Fruit fly (Drosophila melanogaster) whole organism, embryonic: ENCODE results near the gene CG11437.

Experiments used
- Adf1 ChIP-seq: fragments of 200-800 bp; sonication (Bioruptor generic); IDR thresholded peaks from 2 replicates; pipeline ENCODE4 v1.3.6; 2022; ENCODE audit warnings: missing biosample characterization, missing genetic modification characterization
- Blimp-1 ChIP-seq: fragments of 200-800 bp; sonication (Bioruptor generic); optimal IDR thresholded peaks from 3 replicates; lab custom pipeline; 2018; ENCODE audit warnings: missing biosample characterization, missing genetic modification characterization, mild to moderate bottlenecking, moderate library complexity, missing genetic modification reagents
- CG10267 ChIP-seq: fragments of 200-800 bp; sonication (Bioruptor generic); optimal IDR thresholded peaks from 2 replicates; lab custom pipeline; 2018; ENCODE audit warnings: missing biosample characterization, mild to moderate bottlenecking, missing genetic modification characterization, moderate library complexity
- CG10366 ChIP-seq: fragments of 200-800 bp; sonication (Bioruptor generic); IDR thresholded peaks from 2 replicates; pipeline ENCODE4 v1.3.6; 2022; ENCODE audit warnings: missing biosample characterization, missing genetic modification characterization
- CG11085 ChIP-seq: fragments of 200-800 bp; sonication (Bioruptor generic); IDR thresholded peaks from 2 replicates; pipeline ENCODE4 v1.3.6; 2022; ENCODE audit warnings: missing biosample characterization, missing genetic modification characterization
- CG11247 ChIP-seq: fragments of 200-800 bp; sonication (Bioruptor generic); IDR thresholded peaks from 2 replicates; pipeline ENCODE4 v1.3.6; 2022; ENCODE audit warnings: missing biosample characterization, missing genetic modification characterization
- CG11560 ChIP-seq: fragments of 200-800 bp; sonication (Bioruptor generic); IDR thresholded peaks from 3 replicates; pipeline ENCODE4 v1.3.6; 2022; ENCODE audit warnings: missing biosample characterization, missing genetic modification characterization
- CG12155 ChIP-seq: fragments of 200-800 bp; sonication (Bioruptor generic); optimal IDR thresholded peaks from 3 replicates; lab custom pipeline; 2016; ENCODE audit warnings: missing biosample characterization, missing genetic modification characterization
- CG12769 ChIP-seq: fragments of 200-800 bp; sonication (Bioruptor generic); optimal IDR thresholded peaks from 2 replicates; lab custom pipeline; 2019; ENCODE audit warnings: missing biosample characterization, mild to moderate bottlenecking, missing genetic modification characterization, moderate library complexity
- CG13894 ChIP-seq: fragments of 200-800 bp; sonication (Bioruptor generic); optimal IDR thresholded peaks from 3 replicates; lab custom pipeline; 2018; ENCODE audit warnings: missing biosample characterization, mild to moderate bottlenecking, missing genetic modification characterization, moderate library complexity
- CG14667 ChIP-seq: fragments of 200-800 bp; sonication (Bioruptor generic); IDR thresholded peaks from 2 replicates; pipeline ENCODE4 v1.3.6; 2022; ENCODE audit warnings: missing biosample characterization, missing genetic modification characterization
- CG3995 ChIP-seq: fragments of 200-800 bp; sonication (Bioruptor generic); optimal IDR thresholded peaks from 3 replicates; lab custom pipeline; 2016; ENCODE audit warnings: missing biosample characterization, missing genetic modification characterization
- CG4328 ChIP-seq: fragments of 200-800 bp; sonication (Bioruptor generic); optimal IDR thresholded peaks from 3 replicates; lab custom pipeline; 2017; ENCODE audit warnings: missing biosample characterization, missing genetic modification reagents, missing genetic modification characterization
- CG4617 ChIP-seq: fragments of 200-800 bp; sonication (Bioruptor generic); optimal IDR thresholded peaks from 3 replicates; lab custom pipeline; 2016; ENCODE audit warnings: missing biosample characterization, missing genetic modification characterization, borderline replicate concordance
- CG4707 ChIP-seq: fragments of 200-800 bp; sonication (Bioruptor generic); optimal IDR thresholded peaks from 2 replicates; lab custom pipeline; 2018; ENCODE audit warnings: missing biosample characterization, mild to moderate bottlenecking, missing genetic modification characterization, moderate library complexity
- CG4730 ChIP-seq: fragments of 200-800 bp; sonication (Bioruptor generic); IDR thresholded peaks from 2 replicates; pipeline ENCODE4 v1.3.6; 2022; ENCODE audit warnings: missing biosample characterization, missing genetic modification characterization
- CG4854 ChIP-seq: fragments of 200-800 bp; sonication (Bioruptor generic); optimal IDR thresholded peaks from 2 replicates; lab custom pipeline; 2016; ENCODE audit warnings: missing biosample characterization, missing genetic modification characterization, inconsistent platforms
- CG5180 ChIP-seq: fragments of 200-800 bp; sonication (Bioruptor generic); optimal IDR thresholded peaks from 3 replicates; lab custom pipeline; 2017; ENCODE audit warnings: missing biosample characterization, missing genetic modification characterization, mild to moderate bottlenecking, moderate library complexity, missing genetic modification reagents
- CG6854 ChIP-seq: fragments of 200-800 bp; sonication (Bioruptor generic); optimal IDR thresholded peaks from 3 replicates; lab custom pipeline; 2017; ENCODE audit warnings: missing biosample characterization, mild to moderate bottlenecking, missing genetic modification characterization
- CG7357 ChIP-seq: fragments of 200-800 bp; sonication (Bioruptor generic); IDR thresholded peaks from 3 replicates; pipeline ENCODE4 v1.3.6; 2022; ENCODE audit warnings: missing biosample characterization, missing genetic modification characterization
- CG8281 ChIP-seq: fragments of 200-800 bp; sonication (Bioruptor generic); optimal IDR thresholded peaks from 2 replicates; lab custom pipeline; 2018; ENCODE audit warnings: missing biosample characterization, mild to moderate bottlenecking, missing genetic modification characterization, moderate library complexity
- CG8290 ChIP-seq, 3 experiments: fragments of 200-800 bp; sonication (Bioruptor generic); optimal IDR thresholded peaks; 2 replicates each; lab custom pipeline; 2016 to 2019; ENCODE audit warnings: missing biosample characterization in 3 of 3, missing genetic modification characterization in 3 of 3, mild to moderate bottlenecking in 2 of 3, moderate library complexity in 1 of 3
- CG8924 ChIP-seq: fragments of 200-800 bp; optimal IDR thresholded peaks from 3 replicates; lab custom pipeline; 2019; ENCODE audit warnings: missing biosample characterization, mild to moderate bottlenecking, missing genetic modification characterization, moderate library complexity
- CG9797 ChIP-seq: fragments of 200-800 bp; sonication (Bioruptor generic); optimal IDR thresholded peaks from 3 replicates; lab custom pipeline; 2018; ENCODE audit warnings: missing biosample characterization, mild to moderate bottlenecking, missing genetic modification characterization
- Deaf1 ChIP-seq: fragments of 200-800 bp; optimal IDR thresholded peaks from 3 replicates; lab custom pipeline; 2019; ENCODE audit warnings: missing biosample characterization, mild to moderate bottlenecking, missing genetic modification characterization, moderate library complexity
- Drgx ChIP-seq: fragments of 200-800 bp; sonication (Bioruptor generic); IDR thresholded peaks from 2 replicates; pipeline ENCODE4 v1.3.6; 2022; ENCODE audit warnings: missing biosample characterization, missing genetic modification characterization
- Fer1 ChIP-seq: fragments of 200-800 bp; sonication (Bioruptor generic); optimal IDR thresholded peaks from 2 replicates; lab custom pipeline; 2017; ENCODE audit warnings: missing biosample characterization, mild to moderate bottlenecking, missing genetic modification characterization
- HLH54F ChIP-seq: fragments of 200-800 bp; sonication (Bioruptor generic); optimal IDR thresholded peaks from 3 replicates; lab custom pipeline; 2016; ENCODE audit warnings: missing biosample characterization, missing genetic modification characterization
- Hr3 ChIP-seq: fragments of 200-800 bp; sonication (Bioruptor generic); optimal IDR thresholded peaks from 3 replicates; lab custom pipeline; 2016; ENCODE audit warnings: missing biosample characterization, missing genetic modification characterization
- Hr78 ChIP-seq, 2 experiments: fragments of 200-800 bp in 1 of 2; fragments of >200 bp in 1 of 2; sonication (Bioruptor generic) in 1 of 2; optimal IDR thresholded peaks; 2 replicates each; lab custom pipeline; 2017 to 2019; ENCODE audit warnings: missing biosample characterization in 2 of 2, missing genetic modification characterization in 2 of 2, mild to moderate bottlenecking in 1 of 2, moderate library complexity in 1 of 2
- Med ChIP-seq: fragments of 200-800 bp; sonication (Bioruptor generic); peaks from one replicate; lab custom pipeline; 2016; ENCODE audit warnings: missing biosample characterization, missing genetic modification characterization, mild to moderate bottlenecking, inconsistent platforms, moderate library complexity
- Rx ChIP-seq: fragments of 200-800 bp; sonication (Bioruptor generic); IDR thresholded peaks from 2 replicates; pipeline ENCODE4 v1.3.6; 2022; ENCODE audit warnings: missing biosample characterization, missing genetic modification characterization
- Usf ChIP-seq: fragments of 200-800 bp; sonication (Bioruptor generic); optimal IDR thresholded peaks from 2 replicates; lab custom pipeline; 2017; ENCODE audit warnings: missing genotype, missing biosample characterization, missing genetic modification characterization
- YL-1 ChIP-seq: fragments of 200-800 bp; sonication (Bioruptor generic); optimal IDR thresholded peaks from 3 replicates; lab custom pipeline; 2017; ENCODE audit warnings: missing biosample characterization, mild to moderate bottlenecking, missing genetic modification characterization
- ap ChIP-seq: fragments of 200-800 bp; sonication (Bioruptor generic); IDR thresholded peaks from 2 replicates; pipeline ENCODE4 v1.3.6; 2022; ENCODE audit warnings: missing biosample characterization, missing genetic modification characterization
- bsh ChIP-seq, 2 experiments: fragments of 200-800 bp; sonication (Bioruptor generic); optimal IDR thresholded peaks; 2 replicates each; lab custom pipeline; 2017 to 2018; ENCODE audit warnings: mild to moderate bottlenecking in 2 of 2, missing biosample characterization in 2 of 2, missing genetic modification characterization in 2 of 2, moderate library complexity in 1 of 2
- eyg ChIP-seq: fragments of 200-800 bp; sonication (Bioruptor generic); optimal IDR thresholded peaks from 3 replicates; lab custom pipeline; 2016; ENCODE audit warnings: missing biosample characterization, missing genetic modification characterization
- fd102C ChIP-seq: fragments of 200-800 bp; sonication (Bioruptor generic); optimal IDR thresholded peaks from 2 replicates; lab custom pipeline; 2018; ENCODE audit warnings: missing biosample characterization, mild to moderate bottlenecking, missing genetic modification characterization, moderate library complexity
- gcm ChIP-seq: fragments of 200-800 bp; sonication (Bioruptor generic); optimal IDR thresholded peaks from 2 replicates; lab custom pipeline; 2019; ENCODE audit warnings: missing biosample characterization, mild to moderate bottlenecking, missing genetic modification characterization, moderate library complexity
- gfzf ChIP-seq: fragments of 200-800 bp; sonication (Bioruptor generic); optimal IDR thresholded peaks from 2 replicates; lab custom pipeline; 2016; ENCODE audit warnings: missing biosample characterization, mild to moderate bottlenecking, missing genetic modification characterization, moderate library complexity
- jigr1 ChIP-seq: fragments of 200-800 bp; sonication (Bioruptor generic); IDR thresholded peaks from 3 replicates; pipeline ENCODE4 v1.3.6; 2022; ENCODE audit warnings: missing biosample characterization, missing genetic modification characterization
- maf-S ChIP-seq: fragments of 200-800 bp; sonication (Bioruptor generic); optimal IDR thresholded peaks from 2 replicates; lab custom pipeline; 2016; ENCODE audit warnings: missing biosample characterization, missing genetic modification characterization
- pum ChIP-seq: fragments of 200-800 bp; sonication (Bioruptor generic); optimal IDR thresholded peaks from 2 replicates; lab custom pipeline; 2016; ENCODE audit warnings: missing biosample characterization, missing genetic modification characterization
- ranshi ChIP-seq: fragments of 200-800 bp; sonication (Bioruptor generic); IDR thresholded peaks from 2 replicates; pipeline ENCODE4 v1.3.6; 2022; ENCODE audit warnings: missing biosample characterization, missing genetic modification characterization
- sd ChIP-seq: fragments of 200-800 bp; sonication (Bioruptor generic); optimal IDR thresholded peaks from 3 replicates; lab custom pipeline; 2018; ENCODE audit warnings: missing biosample characterization, mild to moderate bottlenecking, missing genetic modification characterization, moderate library complexity
- unpg ChIP-seq: fragments of 200-800 bp; sonication (Bioruptor generic); optimal IDR thresholded peaks from 3 replicates; lab custom pipeline; 2018; ENCODE audit warnings: missing biosample characterization, mild to moderate bottlenecking, missing genetic modification characterization, moderate library complexity
- vvl ChIP-seq: fragments of 200-800 bp; sonication (Bioruptor generic); IDR thresholded peaks from 2 replicates; pipeline ENCODE4 v1.3.6; 2022; ENCODE audit warnings: missing biosample characterization, missing genetic modification characterization
- wor ChIP-seq: fragments of 200-800 bp; sonication (Bioruptor generic); IDR thresholded peaks from 2 replicates; pipeline ENCODE4 v1.3.6; 2022; ENCODE audit warnings: missing biosample characterization, missing genetic modification characterization
- zen2 ChIP-seq: fragments of 200-800 bp; sonication (Bioruptor generic); IDR thresholded peaks from 3 replicates; pipeline ENCODE4 v1.3.6; 2022; ENCODE audit warnings: missing biosample characterization, missing genetic modification characterization; ENCODE audit not compliant: partially characterized antibody

CG11437 gene

dm6 chr3L:22468562-22468961, at the start of gene CG11437:
Gene CG11437, plus strand, starts transcription at chr3L:22468862.
- peak; percentile 67 for TF ChIP-seq vvl (GFP tag; lab: Robert Waterston, UW)
- no peak for TF ChIP-seq zen2 (GFP tag; lab: Robert Waterston, UW)
- no peak for TF ChIP-seq Hr3
- TF ChIP-seq maf-S, result no peak
- peak; percentile 75 for TF ChIP-seq CG13894 (tag; lab: Kevin White, UChicago)
- peak; percentile 29 for TF ChIP-seq sd
- TF ChIP-seq jigr1, result no peak
- no peak for TF ChIP-seq CG4707 (GFP tag; lab: Kevin White, UChicago)
- TF ChIP-seq CG12769 (tag; lab: Kevin White, UChicago), result peak; percentile 42
- TF ChIP-seq unpg (GFP tag; lab: Kevin White, UChicago), result no peak
- TF ChIP-seq Adf1 (GFP tag; lab: Robert Waterston, UW), result no peak
- TF ChIP-seq CG8281 (tag; lab: Kevin White, UChicago), result no peak
- TF ChIP-seq CG9797 (GFP tag; lab: Kevin White, UChicago), result no peak
- TF ChIP-seq CG10366, result no peak
- TF ChIP-seq CG8924 (tag; lab: Kevin White, UChicago), result no peak
- no peak for TF ChIP-seq CG4617 (GFP tag; lab: Kevin White, UChicago)
- no peak for TF ChIP-seq CG5180 (GFP tag; lab: Kevin White, UChicago)
- peak; percentile 37 for TF ChIP-seq Med (GFP tag; lab: Kevin White, UChicago)
- TF ChIP-seq, all 482 proteins: peak for 5

- TF ChIP-seq sd (peak; percentile 57), CG4328 (GFP tag; lab: Kevin White, UChicago) (no peak), CG3995 (GFP tag; lab: Kevin White, UChicago) (no peak), CG6854 (GFP tag; lab: Kevin White, UChicago) (no peak), HLH54F (GFP tag; lab: Kevin White, UChicago) (no peak), ap (GFP tag; lab: Robert Waterston, UW) (no peak), Rx (GFP tag; lab: Robert Waterston, UW) (no peak), gcm (no peak), ranshi (GFP tag; lab: Robert Waterston, UW) (no peak), YL-1 (GFP tag; lab: Kevin White, UChicago) (no peak), Blimp-1 (GFP tag; lab: Kevin White, UChicago) (peak; percentile 35), eyg (GFP tag; lab: Kevin White, UChicago) (no peak), Deaf1 (tag; lab: Kevin White, UChicago) (no peak), bsh (GFP tag; optimal IDR thresholded peaks at IDR 0.05; lab: Kevin White, UChicago) (peak in 1 of 2 experiments; percentile 6), Fer1 (GFP tag; lab: Kevin White, UChicago) (no peak), pum (GFP tag; lab: Kevin White, UChicago) (no peak), CG12155 (GFP tag; lab: Kevin White, UChicago) (no peak), Drgx (0 out of 2 replicates have a peak, but pooled peaks have one; percentile 13), CG11560 (tag; lab: Robert Waterston, UW) (no peak), gfzf (no peak), Hr78 (GFP tag; optimal IDR thresholded peaks at IDR 0.05; lab: Kevin White, UChicago) (peak in 1 of 2 experiments; percentile 87), fd102C (GFP tag; lab: Kevin White, UChicago) (no peak), CG4730 (no peak), CG11085 (GFP tag; lab: Robert Waterston, UW) (no peak), CG14667 (GFP tag; lab: Robert Waterston, UW) (no peak), CG7357 (no peak), CG8290 (GFP tag; optimal IDR thresholded peaks at IDR 0.05; lab: Kevin White, UChicago) (no peak), CG8290 (tag; optimal IDR thresholded peaks at IDR 0.05; lab: Kevin White, UChicago) (no peak), wor (GFP tag; lab: Robert Waterston, UW) (no peak), Usf (GFP tag; lab: Kevin White, UChicago) (no peak), CG4854 (GFP tag; lab: Kevin White, UChicago) (no peak), CG10267 (no peak), CG11247 (GFP tag; lab: Robert Waterston, UW) (no peak)
Observed at dm6 chr3L:22420603-22421308, 47.9 kb upstream of the CG11437 start.
